Worm (Caenorhabditis elegans): Measurements from ENCODE around the gene R09H10.3.

The R09H10.3 gene

DNA sequence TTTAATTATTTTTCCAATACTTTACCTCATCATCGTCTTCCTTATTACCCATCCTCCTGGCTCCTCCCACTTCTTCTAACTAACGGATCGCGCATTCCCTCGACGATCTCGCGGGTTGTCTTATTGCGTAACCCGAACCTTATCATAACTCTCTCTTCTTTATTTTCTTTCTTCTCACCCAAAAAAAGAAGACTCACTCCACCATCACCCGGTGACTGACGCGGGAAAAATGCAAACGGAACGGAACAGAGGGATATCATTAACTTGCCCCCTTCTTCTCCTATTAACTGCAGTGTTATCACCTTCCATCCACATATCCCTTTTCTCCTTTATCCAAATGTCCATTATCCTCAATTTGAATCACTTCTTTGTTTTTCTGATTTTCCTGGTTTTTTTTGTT, 36.8 kb upstream of the R09H10.3 start:
- TF ChIP-seq unc-55 (GFP tag; optimal IDR thresholded peaks at IDR 0.05): no peak
- TF ChIP-seq ref-2 (tag; optimal IDR thresholded peaks at IDR 0.05): peak; percentile 31

DNA sequence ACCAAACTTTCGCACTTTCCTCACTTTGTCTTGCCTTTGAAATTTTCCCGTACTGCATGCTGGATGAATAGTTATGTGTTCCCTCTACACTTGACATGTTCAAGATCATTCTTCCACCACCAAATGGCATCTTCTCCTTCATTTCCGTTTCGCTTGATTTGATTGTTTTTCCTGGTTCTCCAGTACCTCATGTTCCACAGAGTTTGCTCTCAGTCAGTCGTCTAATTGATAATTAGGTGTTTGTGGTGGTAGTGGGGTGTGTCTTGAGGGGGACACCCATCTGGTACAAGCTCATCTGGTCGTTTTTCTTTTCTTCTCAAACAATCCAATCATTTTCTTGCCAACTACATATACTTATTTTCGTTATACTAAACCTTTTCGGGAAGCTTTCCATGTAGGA, 35.8 kb upstream of the R09H10.3 start:
- TF ChIP-seq unc-42 (tag; optimal IDR thresholded peaks at IDR 0.05) (peak; percentile 69), unc-55 (GFP tag; optimal IDR thresholded peaks at IDR 0.05) (no peak)

DNA sequence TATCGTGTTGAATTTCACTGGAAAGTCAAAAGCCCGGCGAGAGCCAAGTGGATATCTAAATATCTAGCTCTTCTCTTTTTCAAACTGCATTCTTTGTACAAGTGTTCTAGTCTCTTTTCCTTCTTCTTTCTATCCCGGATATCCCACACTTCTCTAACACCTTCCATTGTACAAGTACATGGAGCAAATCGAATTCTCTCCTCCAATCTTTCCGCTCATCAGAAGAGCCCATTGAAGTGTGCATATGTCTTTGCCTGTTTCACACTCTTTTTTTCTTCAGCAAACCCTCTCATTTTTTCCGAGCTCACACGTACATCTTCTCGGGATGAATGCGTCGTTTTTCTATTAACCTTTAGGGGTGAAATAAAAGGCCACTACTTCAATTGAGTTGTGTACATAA, 33.4 kb upstream of the R09H10.3 start:
- no peak for TF ChIP-seq tbx-2 (tag; optimal IDR thresholded peaks at IDR 0.05)
- no peak for TF ChIP-seq ceh-24 (tag; optimal IDR thresholded peaks at IDR 0.05)
- peak; percentile 59 for TF ChIP-seq unc-42 (tag; optimal IDR thresholded peaks at IDR 0.05)

DNA sequence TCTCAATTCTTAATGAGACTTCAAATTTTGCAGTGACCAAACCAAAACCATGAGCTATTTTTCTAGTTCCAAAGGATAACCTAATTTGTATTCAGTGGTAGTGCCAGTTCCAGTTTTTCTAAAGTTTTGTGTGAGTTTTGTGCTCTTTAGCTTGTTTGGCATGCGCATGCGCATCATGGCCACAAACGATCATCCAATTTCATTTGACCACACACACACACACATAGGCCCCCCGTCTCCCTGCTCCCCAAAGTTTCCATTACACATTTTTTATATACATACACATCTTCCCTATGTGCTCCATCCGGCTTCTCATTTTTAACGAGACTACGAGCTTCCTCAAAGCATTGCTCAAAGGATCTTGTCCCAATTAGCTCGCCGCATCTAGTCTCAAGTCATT, 32.4 kb upstream of the R09H10.3 start:
- TF ChIP-seq ceh-18 (tag; optimal IDR thresholded peaks at IDR 0.05) (no peak), che-1 (tag; optimal IDR thresholded peaks at IDR 0.05) (no peak), unc-42 (tag; optimal IDR thresholded peaks at IDR 0.05) (peak; percentile 83)

DNA sequence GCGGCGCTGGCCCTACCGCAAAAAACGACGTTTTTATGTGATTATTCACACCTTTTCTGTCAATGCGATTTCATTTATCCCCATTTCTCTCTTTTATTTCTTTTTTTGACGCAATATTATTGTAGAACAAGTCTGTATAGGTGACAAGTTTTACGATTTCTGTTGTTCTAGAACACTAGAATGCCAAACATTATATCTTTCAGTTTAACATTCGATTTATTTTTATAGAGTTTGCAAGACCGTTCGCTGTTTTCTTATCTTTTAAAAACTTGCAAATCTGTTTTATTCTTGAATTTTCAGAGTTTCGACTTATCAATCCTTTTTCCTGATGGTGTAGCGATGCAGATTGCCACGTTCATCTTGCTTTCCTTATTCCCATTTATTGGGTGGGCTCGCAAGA, 30.8 kb upstream of the R09H10.3 start, which contains the start of gene efn-2:
Gene efn-2 (plus strand): TSS at position 301 of the 400 bp plus-strand sequence.
- TF ChIP-seq tbx-7 (tag; optimal IDR thresholded peaks at IDR 0.05): no peak
- no peak for TF ChIP-seq ceh-19 (GFP tag; optimal IDR thresholded peaks at IDR 0.05)
- no peak for TF ChIP-seq elt-4 (tag; optimal IDR thresholded peaks at IDR 0.05)
- TF ChIP-seq ceh-34 (tag; optimal IDR thresholded peaks at IDR 0.05): no peak
- no peak for TF ChIP-seq ama-1 (optimal IDR thresholded peaks at IDR 0.05)
- no peak for TF ChIP-seq hlh-8 (tag; optimal IDR thresholded peaks at IDR 0.05)
- no peak for TF ChIP-seq hlh-6 (tag; optimal IDR thresholded peaks at IDR 0.05)
- no peak for TF ChIP-seq mec-3 (tag; optimal IDR thresholded peaks at IDR 0.05; ENCODE audit: borderline replicate concordance)
- no peak for TF ChIP-seq ref-2 (tag; optimal IDR thresholded peaks at IDR 0.05)

DNA sequence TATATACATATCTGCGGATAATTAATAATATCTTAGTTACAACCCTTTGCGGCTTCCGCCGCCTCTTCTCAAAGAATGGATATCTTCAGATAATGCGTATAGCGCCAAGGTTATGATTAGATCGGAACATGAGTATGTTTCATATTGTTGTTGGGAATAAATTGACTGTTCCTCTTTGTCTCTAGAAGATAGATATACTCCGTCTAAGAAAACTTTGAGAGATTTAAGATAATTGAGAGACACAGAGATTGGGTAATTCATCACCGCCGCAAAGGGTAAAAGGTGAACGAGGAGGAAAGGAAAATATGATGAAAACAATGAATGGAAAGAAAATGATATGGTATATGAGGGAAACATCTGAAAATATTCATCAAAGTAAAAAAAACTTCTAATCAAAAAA, 30.2 kb upstream of the R09H10.3 start:
- TF ChIP-seq madf-2 (tag; optimal IDR thresholded peaks at IDR 0.05) (no peak), unc-55 (GFP tag; optimal IDR thresholded peaks at IDR 0.05) (peak; percentile 32)

DNA sequence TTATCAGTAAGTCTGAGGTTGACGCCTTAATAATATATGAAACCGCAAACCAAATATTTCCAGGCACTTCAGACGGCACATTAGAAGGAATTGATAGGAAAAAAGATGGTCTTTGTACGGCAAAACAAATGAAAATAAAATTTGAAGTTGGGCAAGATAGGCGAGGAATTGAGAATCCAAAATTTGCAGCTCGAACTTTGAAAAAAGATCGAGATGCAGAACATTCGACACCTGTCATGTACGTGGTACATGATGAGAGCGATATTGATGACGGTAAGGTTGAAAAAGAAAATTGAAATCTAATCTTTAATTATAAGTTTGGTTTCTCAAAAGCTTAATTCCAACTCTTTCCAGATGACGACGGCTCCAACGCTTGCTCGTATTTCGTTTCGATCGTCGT, 29.2 kb upstream of the R09H10.3 start:
- TF ChIP-seq madf-2 (tag; optimal IDR thresholded peaks at IDR 0.05) (no peak), ceh-31 (tag; optimal IDR thresholded peaks at IDR 0.05) (no peak), elt-2 (tag; optimal IDR thresholded peaks at IDR 0.05) (no peak), pha-2 (tag; optimal IDR thresholded peaks at IDR 0.05) (no peak), sdc-2 (tag; optimal IDR thresholded peaks at IDR 0.05) (no peak), unc-55 (GFP tag; optimal IDR thresholded peaks at IDR 0.05) (no peak), ttx-3 (tag; optimal IDR thresholded peaks at IDR 0.05) (no peak), gmeb-2 (tag; optimal IDR thresholded peaks at IDR 0.05) (no peak), tbx-2 (tag; optimal IDR thresholded peaks at IDR 0.05) (no peak), ceh-9 (tag; optimal IDR thresholded peaks at IDR 0.05) (no peak), ceh-6 (GFP tag; optimal IDR thresholded peaks at IDR 0.05) (no peak), tbx-7 (tag; optimal IDR thresholded peaks at IDR 0.05) (no peak), ceh-14 (tag; optimal IDR thresholded peaks at IDR 0.05) (no peak), nhr-232 (tag; optimal IDR thresholded peaks at IDR 0.05) (no peak), unc-86 (tag; optimal IDR thresholded peaks at IDR 0.05) (no peak), ceh-45 (GFP tag; IDR thresholded peaks at IDR 0.05) (no peak), lin-11 (tag; optimal IDR thresholded peaks at IDR 0.05) (no peak), pat-9 (tag; optimal IDR thresholded peaks at IDR 0.05) (no peak), eyg-1 (tag; optimal IDR thresholded peaks at IDR 0.05) (no peak)

Data from whole organism, late embryonic.